Worm (Caenorhabditis elegans): ENCODE results near the gene cest-1.2.

DNA sequence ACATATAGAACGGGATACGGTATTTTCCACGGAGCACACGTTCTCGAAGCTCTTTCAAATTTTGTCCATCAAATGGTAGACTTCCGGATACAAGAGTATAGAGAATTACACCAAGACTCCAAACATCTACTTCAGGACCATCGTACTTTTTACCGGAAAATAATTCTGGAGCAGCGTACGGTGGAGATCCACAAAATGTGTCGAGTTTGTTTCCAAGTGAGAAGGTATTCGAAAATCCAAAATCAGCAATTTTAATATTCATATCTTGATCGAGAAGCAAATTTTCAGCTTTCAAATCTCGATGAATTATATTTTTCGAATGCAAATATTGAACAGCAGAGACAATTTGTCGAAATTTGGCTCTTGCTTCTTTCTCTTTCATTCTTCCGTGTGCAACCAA, 37.5 kb downstream of the cest-1.2 start:
- TF ChIP-seq ama-1 (optimal IDR thresholded peaks at IDR 0.05): no peak
- TF ChIP-seq pes-1 (GFP tag; IDR thresholded peaks at IDR 0.05): no peak
- TF ChIP-seq hnd-1 (tag; optimal IDR thresholded peaks at IDR 0.05): no peak
- TF ChIP-seq F13C5.2 (tag; optimal IDR thresholded peaks at IDR 0.05): no peak
- TF ChIP-seq tra-4 (tag; optimal IDR thresholded peaks at IDR 0.05): no peak
- TF ChIP-seq B0310.2 (tag; optimal IDR thresholded peaks at IDR 0.05): no peak
- no peak for TF ChIP-seq ceh-36 (tag; optimal IDR thresholded peaks at IDR 0.05)
- no peak for TF ChIP-seq sea-1 (GFP tag; conservative IDR thresholded peaks at IDR 0.05)
- no peak for TF ChIP-seq ets-7 (tag; optimal IDR thresholded peaks at IDR 0.05)
- no peak for TF ChIP-seq hmbx-1 (tag; optimal IDR thresholded peaks at IDR 0.05)
- TF ChIP-seq tbx-11 (GFP tag; IDR thresholded peaks at IDR 0.05): no peak
- TF ChIP-seq hmg-4 (GFP tag; optimal IDR thresholded peaks at IDR 0.05): no peak
- no peak for TF ChIP-seq tbx-37 (GFP tag; conservative IDR thresholded peaks at IDR 0.05)

All from whole organism, early embryonic.